Fruit fly (Drosophila melanogaster): ENCODE measurements around the gene CG43248.

DNA sequence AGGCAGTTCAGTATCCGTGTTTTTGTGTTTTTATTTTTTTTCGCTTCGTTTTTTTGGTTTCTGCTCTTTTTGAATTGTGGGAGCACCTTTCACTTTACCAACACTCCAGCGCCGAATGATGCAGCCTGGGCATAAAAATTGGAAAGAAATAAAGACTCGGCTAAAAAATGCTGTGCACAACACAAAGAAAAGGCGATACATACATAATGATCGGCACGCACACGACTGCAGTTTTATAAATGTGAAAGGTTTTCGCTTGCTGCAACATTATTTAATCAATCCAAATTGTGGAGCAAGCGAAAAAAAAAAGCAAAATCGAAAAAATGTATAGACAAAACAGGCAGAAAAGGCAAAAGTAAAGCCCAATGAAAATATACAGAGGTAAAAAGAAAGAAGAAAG, 11.8 kb upstream of the CG43248 start:
- TF ChIP-seq CG8478 (optimal IDR thresholded peaks at IDR 0.05) (no peak), usp (GFP tag; optimal IDR thresholded peaks at IDR 0.05) (no peak), EcR (GFP tag; optimal IDR thresholded peaks at IDR 0.05) (no peak), psq (optimal IDR thresholded peaks at IDR 0.05) (no peak)
